Worm (Caenorhabditis elegans): ENCODE measurements around the gene fbxc-48.

DNA sequence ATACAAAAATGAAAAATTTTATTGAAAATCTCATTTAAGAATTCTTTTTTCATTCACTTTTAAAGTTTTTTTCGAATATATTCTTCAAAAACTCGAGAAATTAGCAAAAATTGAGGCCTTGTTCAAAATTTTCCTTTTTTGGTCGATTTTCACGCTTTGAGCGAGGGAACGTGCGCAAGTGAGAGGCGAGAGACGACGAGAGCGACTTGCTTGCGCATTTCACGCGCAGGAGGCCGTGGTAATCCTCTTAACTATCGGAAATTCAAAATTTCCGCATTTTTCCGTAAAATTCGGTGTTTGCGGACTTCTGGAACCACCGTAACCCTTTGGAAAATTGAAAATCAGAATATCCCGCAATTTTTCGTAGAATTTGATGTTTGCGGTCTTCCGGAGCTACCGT, 10.8 kb downstream of the fbxc-48 start:
- TF ChIP-seq zip-2 (tag; optimal IDR thresholded peaks at IDR 0.05): no peak
- no peak for TF ChIP-seq nhr-77 (tag; optimal IDR thresholded peaks at IDR 0.05)
- no peak for TF ChIP-seq pha-4 (GFP tag; IDR thresholded peaks at IDR 0.05)
- no peak for TF ChIP-seq pha-4 (tag; optimal IDR thresholded peaks at IDR 0.05)
- no peak for TF ChIP-seq nhr-10 (tag; optimal IDR thresholded peaks at IDR 0.05)
- no peak for TF ChIP-seq lin-13 (GFP tag; optimal IDR thresholded peaks at IDR 0.05)
- TF ChIP-seq nhr-28 (tag; optimal IDR thresholded peaks at IDR 0.05): no peak
- TF ChIP-seq nhr-11 (tag; optimal IDR thresholded peaks at IDR 0.05): no peak
- no peak for TF ChIP-seq snpc-4 (tag; optimal IDR thresholded peaks at IDR 0.05)
- TF ChIP-seq skn-1 (tag; optimal IDR thresholded peaks at IDR 0.05): no peak
- no peak for TF ChIP-seq sdz-12 (GFP tag; optimal IDR thresholded peaks at IDR 0.05)
